Fruit fly (Drosophila melanogaster) whole organism, embryonic: ENCODE measurements around the gene CG13482.
A peak's percentile ranks its signal among the peaks of the same experiment; 100 is the strongest.

Source experiments
- Asciz ChIP-seq: fragments of 200-800 bp; sonication (Bioruptor generic); optimal IDR thresholded peaks from 2 replicates; lab custom pipeline; 2017; ENCODE audit warnings: missing biosample characterization, mild to moderate bottlenecking, missing genetic modification characterization, missing genetic modification reagents
- Bdp1 ChIP-seq: fragments of 200-800 bp; sonication (Bioruptor generic); optimal IDR thresholded peaks from 3 replicates; lab custom pipeline; 2016; ENCODE audit warnings: missing biosample characterization, missing genetic modification characterization
- CG10147 ChIP-seq: fragments of 200-800 bp; sonication (Bioruptor generic); optimal IDR thresholded peaks from 2 replicates; lab custom pipeline; 2019; ENCODE audit warnings: missing biosample characterization, mild to moderate bottlenecking, missing genetic modification characterization, moderate library complexity
- CG10209 ChIP-seq: fragments of 200-800 bp; sonication (Bioruptor generic); optimal IDR thresholded peaks from 3 replicates; lab custom pipeline; 2017; ENCODE audit warnings: missing biosample characterization, mild to moderate bottlenecking, missing genetic modification characterization, missing genetic modification reagents
- CG10267 ChIP-seq: fragments of 200-800 bp; sonication (Bioruptor generic); optimal IDR thresholded peaks from 2 replicates; lab custom pipeline; 2018; ENCODE audit warnings: missing biosample characterization, mild to moderate bottlenecking, missing genetic modification characterization, moderate library complexity
- CG10431 ChIP-seq: fragments of 200-800 bp; sonication (Bioruptor generic); optimal IDR thresholded peaks from 3 replicates; lab custom pipeline; 2018; ENCODE audit warnings: missing biosample characterization, mild to moderate bottlenecking, missing genetic modification characterization
- CG10462 ChIP-seq: fragments of 200-800 bp; sonication (Bioruptor generic); optimal IDR thresholded peaks from 2 replicates; lab custom pipeline; 2016; ENCODE audit warnings: missing biosample characterization, missing genetic modification characterization
- CG12236 ChIP-seq: fragments of 200-800 bp; sonication (Bioruptor generic); optimal IDR thresholded peaks from 2 replicates; lab custom pipeline; 2016; ENCODE audit warnings: missing biosample characterization, missing genetic modification characterization
- CG13775 ChIP-seq: fragments of 200-800 bp; sonication (Bioruptor generic); optimal IDR thresholded peaks from 3 replicates; lab custom pipeline; 2017; ENCODE audit warnings: missing biosample characterization, mild to moderate bottlenecking, missing genetic modification characterization
- CG1647 ChIP-seq: fragments of 200-800 bp; sonication (Bioruptor generic); optimal IDR thresholded peaks from 3 replicates; lab custom pipeline; 2016; ENCODE audit warnings: missing biosample characterization, missing genetic modification characterization
- CG4282 ChIP-seq: fragments of 200-800 bp; sonication (Bioruptor generic); optimal IDR thresholded peaks from 2 replicates; lab custom pipeline; 2016; ENCODE audit warnings: missing biosample characterization, missing genetic modification characterization
- CG4730 ChIP-seq: fragments of 200-800 bp; sonication (Bioruptor generic); IDR thresholded peaks from 2 replicates; pipeline ENCODE4 v1.3.6; 2022; ENCODE audit warnings: missing biosample characterization, missing genetic modification characterization
- CG6254 ChIP-seq: fragments of 200-800 bp; sonication (Bioruptor generic); optimal IDR thresholded peaks from 3 replicates; lab custom pipeline; 2017; ENCODE audit warnings: mild to moderate bottlenecking, missing biosample characterization, missing genetic modification reagents, missing genetic modification characterization
- CG7271 ChIP-seq: fragments of 200-800 bp; sonication (Bioruptor generic); optimal IDR thresholded peaks from 2 replicates; lab custom pipeline; 2018; ENCODE audit warnings: missing biosample characterization, mild to moderate bottlenecking, missing genetic modification characterization, moderate library complexity
- CG8089 ChIP-seq: fragments of 200-800 bp; sonication (Bioruptor generic); optimal IDR thresholded peaks from 3 replicates; lab custom pipeline; 2016; ENCODE audit warnings: missing biosample characterization, missing genetic modification characterization
- CG8765 ChIP-seq: fragments of 200-800 bp; sonication (Bioruptor generic); IDR thresholded peaks from 2 replicates; pipeline ENCODE4 v1.3.6; 2022; ENCODE audit warnings: missing biosample characterization, missing genetic modification characterization
- CG9215 ChIP-seq: fragments of 200-800 bp; sonication (Bioruptor generic); IDR thresholded peaks from 2 replicates; pipeline ENCODE4 v1.3.6; 2022; ENCODE audit warnings: missing biosample characterization, missing genetic modification characterization
- Dek ChIP-seq: fragments of 200-800 bp; sonication (Bioruptor generic); optimal IDR thresholded peaks from 3 replicates; lab custom pipeline; 2019; ENCODE audit warnings: missing biosample characterization, mild to moderate bottlenecking, missing genetic modification characterization, moderate library complexity
- E2f1 ChIP-seq: fragments of 200-800 bp; sonication (Bioruptor generic); IDR thresholded peaks from 2 replicates; pipeline ENCODE4 v1.3.6; 2022; ENCODE audit warnings: missing biosample characterization, missing genetic modification characterization
- Ets65A ChIP-seq: fragments of 200-800 bp; sonication (Bioruptor generic); peaks from one replicate; lab custom pipeline; 2016; ENCODE audit warnings: missing biosample characterization, missing genetic modification characterization
- GATAe ChIP-seq: fragments of 200-800 bp; sonication (Bioruptor generic); conservative IDR thresholded peaks from 2 replicates; pipeline ENCODE4 v1.3.6; 2022; ENCODE audit warnings: missing biosample characterization, missing genetic modification characterization
- HLH3B ChIP-seq: fragments of 200-800 bp; sonication (Bioruptor generic); IDR thresholded peaks from 2 replicates; pipeline ENCODE4 v1.3.6; 2022; ENCODE audit warnings: missing biosample characterization, missing genetic modification characterization
- HLH54F ChIP-seq: fragments of 200-800 bp; sonication (Bioruptor generic); optimal IDR thresholded peaks from 3 replicates; lab custom pipeline; 2016; ENCODE audit warnings: missing biosample characterization, missing genetic modification characterization
- NK7.1 ChIP-seq: fragments of 200-800 bp; sonication (Bioruptor generic); optimal IDR thresholded peaks from 3 replicates; lab custom pipeline; 2016; ENCODE audit warnings: missing biosample characterization, missing genetic modification characterization
- Ravus ChIP-seq: fragments of 200-800 bp; sonication (Bioruptor generic); IDR thresholded peaks from 2 replicates; pipeline ENCODE4 v1.3.6; 2022; ENCODE audit warnings: missing biosample characterization, missing genetic modification characterization
- Trl ChIP-seq, 3 experiments: fragments of >200 bp in 2 of 3; fragments of 200-800 bp in 1 of 3; sonication (Bioruptor generic) in 1 of 3; optimal IDR thresholded peaks; 2 replicates in 1 of 3; 3 replicates in 2 of 3; lab custom pipeline; 2016 to 2017; ENCODE audit warnings: missing biosample characterization in 1 of 3, missing genetic modification characterization in 1 of 3
- Usf ChIP-seq: fragments of 200-800 bp; sonication (Bioruptor generic); optimal IDR thresholded peaks from 2 replicates; lab custom pipeline; 2017; ENCODE audit warnings: missing genotype, missing biosample characterization, missing genetic modification characterization
- al ChIP-seq: fragments of 200-800 bp; sonication (Bioruptor generic); IDR thresholded peaks from 2 replicates; pipeline ENCODE4 v1.3.6; 2022; ENCODE audit warnings: missing biosample characterization, missing genetic modification characterization
- amos ChIP-seq: fragments of 200-800 bp; sonication (Bioruptor generic); IDR thresholded peaks from 2 replicates; pipeline ENCODE4 v1.3.6; 2022; ENCODE audit warnings: missing biosample characterization, missing genetic modification characterization; ENCODE audit not compliant: partially characterized antibody
- ap ChIP-seq: fragments of 200-800 bp; sonication (Bioruptor generic); IDR thresholded peaks from 2 replicates; pipeline ENCODE4 v1.3.6; 2022; ENCODE audit warnings: missing biosample characterization, missing genetic modification characterization
- cwo ChIP-seq: fragments of 200-800 bp; sonication (Bioruptor generic); optimal IDR thresholded peaks from 3 replicates; lab custom pipeline; 2017; ENCODE audit warnings: missing biosample characterization, missing genetic modification characterization, mild to moderate bottlenecking, moderate library complexity, missing genetic modification reagents
- dan ChIP-seq: fragments of 200-800 bp; sonication (Bioruptor generic); IDR thresholded peaks from 2 replicates; pipeline ENCODE4 v1.3.6; 2022; ENCODE audit warnings: missing biosample characterization, missing genetic modification characterization
- disco-r ChIP-seq: fragments of 200-800 bp; sonication (Bioruptor generic); optimal IDR thresholded peaks from 2 replicates; lab custom pipeline; 2016; ENCODE audit warnings: missing biosample characterization, missing genetic modification characterization
- fd3F ChIP-seq: fragments of 200-800 bp; sonication (Bioruptor generic); optimal IDR thresholded peaks from 2 replicates; lab custom pipeline; 2018; ENCODE audit warnings: missing biosample characterization, mild to moderate bottlenecking, missing genetic modification characterization, moderate library complexity
- fru ChIP-seq: fragments of >200 bp; optimal IDR thresholded peaks from 2 replicates; lab custom pipeline; 2017
- gce ChIP-seq: fragments of 200-800 bp; sonication (Bioruptor generic); IDR thresholded peaks from 3 replicates; pipeline ENCODE4 v1.3.6; 2022; ENCODE audit warnings: missing biosample characterization, missing genetic modification characterization
- gro ChIP-seq: fragments of 200-800 bp; sonication (Bioruptor generic); optimal IDR thresholded peaks from 2 replicates; lab custom pipeline; 2016; ENCODE audit warnings: missing biosample characterization, missing genetic modification characterization
- jumu ChIP-seq: fragments of 200-800 bp; sonication (Bioruptor generic); optimal IDR thresholded peaks from 3 replicates; lab custom pipeline; 2016; ENCODE audit warnings: missing biosample characterization, missing genetic modification characterization
- knrl ChIP-seq: fragments of 200-800 bp; sonication (Bioruptor generic); IDR thresholded peaks from 3 replicates; pipeline ENCODE4 v1.3.6; 2022; ENCODE audit warnings: missing biosample characterization, missing genetic modification characterization; ENCODE audit not compliant: partially characterized antibody
- lab ChIP-seq: fragments of 200-800 bp; sonication (Bioruptor generic); optimal IDR thresholded peaks from 3 replicates; lab custom pipeline; 2017; ENCODE audit warnings: missing biosample characterization, missing genetic modification characterization, mild to moderate bottlenecking, moderate library complexity, missing genetic modification reagents
- lola ChIP-seq, 3 experiments: fragments of >200 bp in 2 of 3; fragments of 200-800 bp in 1 of 3; sonication (Bioruptor generic) in 1 of 3; optimal IDR thresholded peaks; 2 replicates each; lab custom pipeline; 2017 to 2019; ENCODE audit warnings: missing biosample characterization in 3 of 3, missing genetic modification characterization in 3 of 3, mild to moderate bottlenecking in 1 of 3, moderate library complexity in 1 of 3
- nau ChIP-seq: fragments of 200-800 bp; sonication (Bioruptor generic); optimal IDR thresholded peaks from 3 replicates; lab custom pipeline; 2017; ENCODE audit warnings: missing biosample characterization, mild to moderate bottlenecking, missing genetic modification characterization, missing genetic modification reagents
- pho ChIP-seq: fragments of 200-800 bp; sonication (Bioruptor generic); optimal IDR thresholded peaks from 2 replicates; lab custom pipeline; 2016; ENCODE audit warnings: missing biosample characterization, missing genetic modification characterization
- pita ChIP-seq: fragments of 200-800 bp; sonication (Bioruptor generic); optimal IDR thresholded peaks from 2 replicates; lab custom pipeline; 2017; ENCODE audit warnings: missing biosample characterization, mild to moderate bottlenecking, missing genetic modification characterization
- ranshi ChIP-seq: fragments of 200-800 bp; sonication (Bioruptor generic); IDR thresholded peaks from 2 replicates; pipeline ENCODE4 v1.3.6; 2022; ENCODE audit warnings: missing biosample characterization, missing genetic modification characterization
- run ChIP-seq: fragments of 200-800 bp; sonication (Bioruptor generic); optimal IDR thresholded peaks from 3 replicates; lab custom pipeline; 2018; ENCODE audit warnings: missing biosample characterization, mild to moderate bottlenecking, missing genetic modification characterization
- schlank ChIP-seq: fragments of 200-800 bp; sonication (Bioruptor generic); optimal IDR thresholded peaks from 2 replicates; lab custom pipeline; 2018; ENCODE audit warnings: missing biosample characterization, mild to moderate bottlenecking, missing genetic modification characterization
- sug ChIP-seq: fragments of 200-800 bp; optimal IDR thresholded peaks from 2 replicates; lab custom pipeline; 2019; ENCODE audit warnings: missing biosample characterization, mild to moderate bottlenecking, missing genetic modification characterization, moderate library complexity
- wdn ChIP-seq: fragments of 200-800 bp; sonication (Bioruptor generic); IDR thresholded peaks from 2 replicates; pipeline ENCODE4 v1.3.6; 2022; ENCODE audit warnings: missing biosample characterization, missing genetic modification characterization
- wek ChIP-seq: fragments of 200-800 bp; sonication (Bioruptor generic); optimal IDR thresholded peaks from 3 replicates; lab custom pipeline; 2018; ENCODE audit warnings: missing biosample characterization, mild to moderate bottlenecking, missing genetic modification characterization, moderate library complexity

CG13482 gene

DNA sequence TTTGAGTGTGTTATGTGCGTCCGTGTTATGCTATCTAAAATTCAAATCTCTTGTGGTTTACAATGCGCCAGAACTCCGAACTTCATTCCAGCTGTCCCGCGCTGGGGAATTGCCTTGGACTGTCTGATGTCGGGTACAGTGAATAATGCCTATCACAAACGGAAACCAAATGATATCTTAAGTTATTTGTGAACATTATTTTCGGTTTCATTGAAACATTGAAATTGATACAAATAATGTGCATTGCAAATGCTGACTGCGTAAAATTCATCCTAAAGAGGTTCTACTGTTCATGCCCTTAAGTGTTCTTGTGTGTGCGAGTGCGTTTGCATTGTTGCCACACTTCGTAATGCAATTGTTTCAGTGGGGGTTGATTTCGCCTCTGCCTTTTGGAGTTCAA lies 25.3 kb upstream of the CG13482 start (continued):
- TF ChIP-seq CG8765 (GFP tag; lab: Robert Waterston, UW) (peak; percentile 97), disco-r (GFP tag; lab: Kevin White, UChicago) (peak; percentile 90), schlank (tag; lab: Kevin White, UChicago) (peak; percentile 58), fd3F (GFP tag; lab: Kevin White, UChicago) (peak; percentile 54), Dek (peak; percentile 66), gro (GFP tag; lab: Kevin White, UChicago) (peak; percentile 25), run (peak; percentile 83), amos (no peak), CG8089 (peak; percentile 97), CG9215 (GFP tag; lab: Robert Waterston, UW) (peak; percentile 72), E2f1 (GFP tag; lab: Robert Waterston, UW) (peak; percentile 93), HLH54F (GFP tag; lab: Kevin White, UChicago) (peak; percentile 85), ap (GFP tag; lab: Robert Waterston, UW) (peak; percentile 90), lab (GFP tag; lab: Kevin White, UChicago) (peak; percentile 86), CG10209 (GFP tag; lab: Kevin White, UChicago) (peak; percentile 90), jumu (GFP tag; lab: Kevin White, UChicago) (peak; percentile 97), al (peak; percentile 27; the same call in 1 of the 2 replicates), HLH3B (GFP tag; lab: Robert Waterston, UW) (peak; percentile 93), Ravus (GFP tag; lab: Robert Waterston, UW) (peak; percentile 46), cwo (peak; percentile 72), Ets65A (GFP tag; lab: Kevin White, UChicago) (peak; percentile 98), gce (GFP tag; lab: Robert Waterston, UW) (peak; percentile 97), lola (GFP tag; optimal IDR thresholded peaks at IDR 0.05; lab: Kevin White, UChicago) (peak in 1 of 3 experiments; percentile 98), wek (peak; percentile 88), pho (GFP tag; lab: Kevin White, UChicago) (peak; percentile 66), nau (GFP tag; lab: Kevin White, UChicago) (peak; percentile 88), fru (lab: Kevin White, UChicago) (no peak), CG7271 (tag; lab: Kevin White, UChicago) (peak; percentile 85), CG6254 (GFP tag; lab: Kevin White, UChicago) (peak; percentile 95), Asciz (GFP tag; lab: Kevin White, UChicago) (peak; percentile 85), CG10462 (peak; percentile 94), sug (tag; lab: Kevin White, UChicago) (peak; percentile 43), knrl (GFP tag; lab: Robert Waterston, UW) (no peak), CG13775 (GFP tag; lab: Kevin White, UChicago) (peak; percentile 88), CG12236 (GFP tag; lab: Kevin White, UChicago) (peak; percentile 96), GATAe (GFP tag; lab: Robert Waterston, UW) (no peak), CG4730 (peak; percentile 92), wdn (peak; percentile 61; the same call in 1 of the 2 replicates), CG4282 (GFP tag; lab: Kevin White, UChicago) (peak; percentile 87), NK7.1 (GFP tag; lab: Kevin White, UChicago) (peak; percentile 91), CG10431 (GFP tag; lab: Kevin White, UChicago) (peak; percentile 88), CG10147 (GFP tag; lab: Kevin White, UChicago) (peak; percentile 79), Usf (GFP tag; lab: Kevin White, UChicago) (peak; percentile 91), pita (GFP tag; lab: Kevin White, UChicago) (no peak), Bdp1 (peak; percentile 86), ranshi (GFP tag; lab: Robert Waterston, UW) (peak; percentile 96), Trl (optimal IDR thresholded peaks at IDR 0.05; lab: Kevin White, UChicago) (no peak), Trl (GFP tag; optimal IDR thresholded peaks at IDR 0.05; lab: Kevin White, UChicago) (peak; percentile 96), dan (peak; percentile 97), CG10267 (peak; percentile 93), CG1647 (peak; percentile 89)
